Worm (Caenorhabditis elegans) whole organism, L4/young adult: ENCODE measurements around the gene gtf-2F1.

Source experiments
- W03F9.2 ChIP-seq: fragments of 150-350 bp; optimal IDR thresholded peaks from 2 replicates; lab custom pipeline; 2014; ENCODE audit warnings: missing biosample characterization, missing genetic modification characterization
- dao-5 ChIP-seq: sonication (generic microtip); optimal IDR thresholded peaks from 2 replicates; lab custom pipeline; 2016; ENCODE audit warnings: missing genotype, missing genetic modification characterization, moderate library complexity, missing compliant biosample characterization
- him-1 ChIP-seq: sonication (generic microtip); optimal IDR thresholded peaks from 2 replicates; lab custom pipeline; 2016; ENCODE audit warnings: missing genotype, missing genetic modification reagents, missing genetic modification characterization, missing compliant biosample characterization

The gtf-2F1 gene

DNA sequence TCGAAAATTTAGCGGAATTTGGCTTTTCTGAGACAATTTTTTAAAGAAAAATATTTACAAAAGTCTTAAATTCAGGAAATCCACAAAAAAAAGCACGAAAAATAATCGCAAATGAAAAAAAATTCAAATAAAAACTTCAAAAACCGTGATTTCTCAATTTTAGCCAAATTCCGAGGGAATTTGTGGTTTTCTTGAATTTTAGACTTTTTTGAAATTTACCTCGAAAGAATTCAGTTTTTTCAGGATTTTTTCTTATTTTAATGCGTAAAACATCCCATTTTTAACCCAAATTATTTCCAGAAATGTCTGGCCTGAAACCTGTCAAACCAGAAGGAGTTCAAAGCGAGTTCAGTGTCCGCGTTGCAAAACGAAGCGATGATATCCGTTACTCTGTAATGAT is at the start of gene gtf-2F1:
Gene gtf-2F1, plus strand, starts transcription at position 301 of the 400 bp plus-strand sequence.
- no peak for TF ChIP-seq dao-5
- TF ChIP-seq him-1 (tag; lab: Kevin White, UChicago): no peak
- no peak for TF ChIP-seq W03F9.2 (tag; lab: Kevin White, UChicago)

DNA sequence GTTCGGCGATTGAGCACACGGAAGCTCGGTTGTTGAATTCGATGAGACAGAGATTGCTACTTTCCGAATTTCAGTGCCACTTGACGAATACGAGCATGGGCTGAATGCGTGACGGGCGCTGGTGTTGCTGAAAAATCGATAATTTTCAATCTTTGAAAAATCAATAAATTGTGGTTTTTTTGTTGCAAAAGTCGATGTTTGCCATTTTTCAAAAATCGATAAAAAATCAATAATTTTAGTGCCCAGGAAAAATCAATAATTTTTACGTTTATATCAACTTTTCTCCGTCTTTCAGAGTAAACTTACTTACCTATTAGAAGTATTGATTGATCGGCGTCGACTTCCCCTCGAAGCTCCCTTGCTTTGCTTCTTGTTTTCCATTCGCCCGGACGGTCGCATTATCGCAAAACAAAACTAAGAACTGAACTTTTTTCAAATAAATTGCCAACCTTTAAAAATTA is 44.8 kb upstream of the gtf-2F1 start, which contains the start of gene C16A11.7:
Gene C16A11.7, minus strand, starts transcription at position 411 of the 461 bp plus-strand sequence.
- TF ChIP-seq dao-5 (no peak), him-1 (tag; lab: Kevin White, UChicago) (no peak), W03F9.2 (tag; lab: Kevin White, UChicago) (no peak)

DNA sequence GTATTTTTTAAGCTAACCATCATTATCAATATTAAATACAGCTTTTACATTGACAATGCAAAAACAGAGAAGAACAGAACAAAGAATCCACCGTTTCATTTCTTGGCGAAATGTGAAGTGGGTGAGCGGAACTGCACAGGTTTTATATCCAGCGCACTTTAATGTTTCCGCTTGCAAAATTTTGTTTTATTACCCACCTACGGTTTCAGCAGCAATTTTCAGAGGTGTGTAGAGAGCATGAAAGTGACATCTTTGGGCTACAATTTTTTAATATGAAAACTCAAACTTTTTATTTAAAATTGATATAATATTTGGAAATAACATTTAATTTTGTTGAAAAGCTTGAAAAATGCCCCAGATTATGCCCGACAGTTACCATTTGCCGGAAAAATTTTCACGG is 42.7 kb upstream of the gtf-2F1 start, which contains the start of gene clec-135:
Gene clec-135, minus strand, starts transcription at position 101 of the 400 bp plus-strand sequence.
- TF ChIP-seq W03F9.2 (tag; lab: Kevin White, UChicago) (no peak), dao-5 (no peak), him-1 (tag; lab: Kevin White, UChicago) (no peak)

DNA sequence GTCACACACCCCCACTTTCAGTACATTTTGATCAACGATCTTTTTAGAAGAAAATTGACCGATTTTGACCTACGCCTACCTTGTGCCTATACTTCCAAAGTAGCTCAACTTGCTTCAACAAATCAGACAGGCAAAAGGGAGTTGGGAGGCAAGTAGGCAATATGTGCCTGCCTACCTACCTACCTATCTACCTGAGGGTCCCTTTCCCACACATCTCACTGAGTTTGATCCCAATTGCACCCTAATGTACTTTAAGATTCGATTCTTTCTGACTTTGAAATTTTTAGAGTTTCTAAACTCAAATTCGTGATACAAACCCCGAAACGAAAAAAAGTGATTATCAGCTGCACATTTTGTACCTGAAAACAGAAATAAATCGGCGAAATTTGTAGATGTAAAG is 33.7 kb upstream of the gtf-2F1 start:
- no peak for TF ChIP-seq W03F9.2 (tag; lab: Kevin White, UChicago)
- TF ChIP-seq him-1 (tag; lab: Kevin White, UChicago): no peak
- TF ChIP-seq dao-5: no peak

DNA sequence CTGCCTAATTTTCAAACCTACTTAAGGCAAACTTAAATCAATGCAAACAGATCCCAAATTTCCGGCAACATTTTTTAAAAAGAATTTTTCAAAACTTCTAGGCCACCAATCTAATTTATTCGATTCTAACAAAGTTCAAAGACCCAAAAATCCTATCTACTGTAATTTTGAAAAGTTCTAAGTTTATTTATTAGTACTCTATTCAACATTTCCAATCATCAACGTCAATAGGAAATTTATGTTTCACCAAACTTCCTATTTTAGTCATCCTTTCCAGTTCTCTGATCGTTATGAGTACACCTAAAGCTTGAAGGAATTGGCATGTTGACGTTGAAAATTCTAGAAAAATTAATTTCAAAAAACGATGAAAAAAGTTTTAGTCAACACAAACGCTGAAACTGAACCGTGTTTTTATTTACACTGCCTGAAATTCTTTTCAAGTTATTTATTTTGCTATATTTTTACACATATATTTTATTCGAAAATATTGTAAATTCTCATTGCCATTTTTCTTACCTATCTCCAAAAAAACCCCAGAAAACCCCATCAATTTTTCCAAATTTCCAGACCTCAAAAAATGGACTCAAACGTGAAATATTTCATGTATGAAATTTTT is 25.7 kb upstream of the gtf-2F1 start, which contains the start of gene npr-42:
Gene npr-42, plus strand, starts transcription at position 566 of the 616 bp plus-strand sequence.
- TF ChIP-seq dao-5: no peak
- TF ChIP-seq him-1 (tag; lab: Kevin White, UChicago): no peak

DNA sequence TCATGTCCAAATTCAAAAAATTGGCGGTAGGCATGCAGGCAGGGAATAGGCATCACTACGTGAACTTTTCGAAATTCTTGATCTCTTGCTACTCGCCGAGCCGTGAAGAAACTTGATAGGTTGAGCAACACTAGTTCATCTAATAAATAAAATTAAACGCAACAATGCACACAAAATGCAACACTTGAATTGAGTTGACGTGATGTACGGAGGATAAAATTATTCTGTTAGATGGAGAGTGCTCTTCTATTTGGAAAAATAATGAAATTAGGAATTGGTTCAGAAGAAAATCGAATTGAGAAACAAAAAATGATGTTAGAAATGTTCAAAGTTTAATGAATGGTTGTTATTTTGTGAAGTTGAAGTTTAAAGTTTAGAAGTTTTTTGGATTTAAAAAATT is 24.5 kb upstream of the gtf-2F1 start:
- no peak for TF ChIP-seq dao-5
- TF ChIP-seq him-1 (tag; lab: Kevin White, UChicago): no peak
- TF ChIP-seq W03F9.2 (tag; lab: Kevin White, UChicago): no peak

DNA sequence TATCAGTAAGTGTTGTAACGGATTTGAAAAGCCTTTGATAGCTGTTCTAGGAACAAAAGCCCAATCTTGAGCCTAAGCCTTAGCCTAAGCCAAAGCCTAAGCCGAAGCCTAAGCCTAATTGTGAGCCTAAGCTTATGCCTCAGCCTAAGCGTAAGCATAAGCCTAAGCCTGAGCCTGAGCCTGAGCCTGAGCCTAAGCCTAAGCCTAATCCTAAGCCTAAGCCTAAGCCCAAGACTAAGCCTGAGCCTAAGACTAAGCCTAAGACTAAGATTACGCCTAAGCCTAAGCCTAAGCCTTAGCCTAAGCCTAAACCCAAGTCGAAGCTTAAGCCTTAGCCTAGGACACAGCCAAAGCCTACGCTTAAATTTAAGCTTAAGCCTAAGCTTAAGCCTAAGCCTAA is 23.8 kb upstream of the gtf-2F1 start:
- TF ChIP-seq him-1 (tag; lab: Kevin White, UChicago) (no peak), W03F9.2 (tag; lab: Kevin White, UChicago) (no peak), dao-5 (no peak)

DNA sequence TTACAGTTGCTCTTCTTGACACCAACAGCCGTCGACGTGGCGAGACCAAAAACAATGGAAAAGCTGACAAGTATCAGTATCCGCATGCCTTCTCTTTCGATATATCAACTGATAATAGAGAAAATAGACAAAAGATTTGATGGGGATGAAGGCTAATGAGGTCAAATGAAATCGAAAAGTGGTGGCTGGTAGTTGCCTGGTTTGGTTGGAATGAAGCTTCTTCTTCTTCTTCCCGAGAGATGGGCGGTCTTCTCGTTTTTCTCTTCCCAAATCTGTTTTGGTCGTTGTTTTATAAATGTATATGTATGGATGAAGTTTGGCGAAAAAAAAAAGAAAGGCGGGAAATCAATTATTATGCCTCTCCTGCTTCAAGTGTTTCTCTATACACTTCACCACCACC is 19.7 kb upstream of the gtf-2F1 start, which contains the start of gene C01F1.5:
Gene C01F1.5, minus strand, starts transcription at position 103 of the 400 bp plus-strand sequence.
- TF ChIP-seq W03F9.2 (tag; lab: Kevin White, UChicago): no peak
- TF ChIP-seq dao-5: no peak
- TF ChIP-seq him-1 (tag; lab: Kevin White, UChicago): no peak

DNA sequence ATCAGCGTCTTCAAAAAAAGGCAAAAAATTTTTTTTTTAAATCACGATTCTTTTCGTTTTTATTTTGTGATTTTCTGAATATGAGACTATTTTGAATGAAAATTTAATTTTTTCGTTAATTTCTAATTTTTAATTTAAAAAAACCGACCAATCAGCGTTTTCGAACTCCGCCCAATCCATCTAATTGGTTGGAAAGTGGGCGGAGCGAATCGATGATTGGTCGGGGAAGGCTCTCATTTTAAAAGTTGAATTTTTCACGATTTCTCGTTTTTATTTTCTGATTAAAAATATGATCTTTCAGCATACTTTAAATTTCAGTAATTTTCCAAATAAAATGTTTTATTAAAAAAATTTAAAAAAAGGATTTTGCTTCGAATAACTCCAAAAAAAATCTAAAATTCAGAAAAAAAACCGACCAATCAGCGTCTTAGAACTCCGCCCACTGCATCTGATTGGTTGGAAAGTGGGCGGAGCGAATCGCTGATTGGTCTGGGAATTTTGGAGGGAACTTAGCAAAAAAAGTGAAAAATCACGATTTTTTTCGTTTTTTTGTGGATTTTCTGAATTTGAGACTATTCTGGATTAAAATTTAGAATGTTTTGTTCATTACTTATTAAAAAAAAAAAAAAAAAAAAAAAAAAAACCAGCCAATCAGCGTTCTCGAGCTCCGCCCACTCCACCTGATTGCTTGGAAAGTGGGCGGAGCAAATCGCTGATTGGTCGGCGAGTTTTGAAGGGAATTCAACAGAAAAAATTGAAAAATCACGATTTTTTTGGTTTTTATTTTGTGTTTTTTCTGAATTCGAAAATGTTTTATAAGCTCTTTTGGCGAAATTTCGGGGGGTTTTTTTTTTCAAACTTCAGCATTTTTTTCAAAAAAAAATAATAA is 16.9 kb upstream of the gtf-2F1 start:
- TF ChIP-seq W03F9.2 (tag; lab: Kevin White, UChicago) (no peak), dao-5 (no peak), him-1 (tag; lab: Kevin White, UChicago) (no peak)

DNA sequence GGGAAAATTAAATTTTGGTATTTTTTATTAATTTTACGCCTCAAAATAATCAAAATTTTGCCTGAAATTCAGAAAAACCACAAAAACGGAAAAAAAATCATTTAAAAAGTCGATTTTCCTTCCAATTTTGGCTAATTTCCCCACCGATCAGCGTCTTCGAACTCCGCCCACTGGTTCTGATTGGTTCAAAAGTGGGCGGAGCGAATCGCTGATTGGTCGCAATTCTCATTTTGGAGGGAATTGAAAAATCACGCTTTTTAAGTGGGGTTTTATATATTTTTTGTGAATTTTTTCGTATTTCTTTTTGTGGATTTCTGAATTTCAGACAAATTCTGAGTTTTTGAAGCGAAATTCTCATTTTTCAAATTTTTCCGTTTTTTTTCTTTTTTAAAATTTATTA is 14.5 kb upstream of the gtf-2F1 start:
- TF ChIP-seq W03F9.2 (tag; lab: Kevin White, UChicago): no peak
- no peak for TF ChIP-seq him-1 (tag; lab: Kevin White, UChicago)
- no peak for TF ChIP-seq dao-5

DNA sequence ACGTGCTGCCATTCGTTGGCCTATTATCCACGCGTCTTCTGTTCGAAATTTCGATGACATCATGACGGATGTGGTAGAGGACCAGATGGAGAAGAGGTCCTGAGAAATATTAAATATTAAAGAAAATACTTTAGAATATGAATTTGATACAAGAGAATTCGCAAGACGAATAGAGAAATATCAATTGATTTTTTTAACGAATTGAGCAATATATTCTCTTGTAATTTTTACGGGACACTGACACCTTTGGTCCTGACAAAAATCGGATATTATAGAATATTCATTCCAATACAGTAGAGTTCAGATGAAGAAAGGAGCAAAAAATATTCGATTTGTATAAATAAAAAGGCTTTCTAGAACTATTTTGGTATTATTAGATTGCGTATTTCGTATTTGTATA is 13.3 kb upstream of the gtf-2F1 start, which contains the start of gene C01F1.6:
Gene C01F1.6, minus strand, starts transcription at position 101 of the 400 bp plus-strand sequence.
- no peak for TF ChIP-seq W03F9.2 (tag; lab: Kevin White, UChicago)
- TF ChIP-seq dao-5: no peak
- TF ChIP-seq him-1 (tag; lab: Kevin White, UChicago): no peak

DNA sequence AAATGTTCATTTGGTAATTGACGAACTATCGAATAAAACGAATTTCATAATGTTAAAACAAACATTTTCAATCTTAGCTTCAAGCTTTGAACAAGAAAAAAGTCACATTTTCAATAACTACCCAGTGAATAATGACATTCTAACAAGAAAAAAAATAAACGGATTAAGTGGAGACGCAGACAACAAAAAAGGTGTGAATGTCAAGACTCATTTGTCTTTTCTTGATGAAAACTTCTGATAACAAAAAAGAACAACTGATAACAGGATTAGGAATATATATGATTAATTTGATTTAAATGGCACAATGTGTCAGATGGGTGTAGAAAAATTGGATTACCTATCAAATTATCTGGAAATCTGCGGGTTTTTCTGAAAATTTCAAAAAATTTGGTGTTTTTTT is 12.8 kb upstream of the gtf-2F1 start:
- TF ChIP-seq him-1 (tag; lab: Kevin White, UChicago): no peak
- no peak for TF ChIP-seq W03F9.2 (tag; lab: Kevin White, UChicago)
- TF ChIP-seq dao-5: no peak

DNA sequence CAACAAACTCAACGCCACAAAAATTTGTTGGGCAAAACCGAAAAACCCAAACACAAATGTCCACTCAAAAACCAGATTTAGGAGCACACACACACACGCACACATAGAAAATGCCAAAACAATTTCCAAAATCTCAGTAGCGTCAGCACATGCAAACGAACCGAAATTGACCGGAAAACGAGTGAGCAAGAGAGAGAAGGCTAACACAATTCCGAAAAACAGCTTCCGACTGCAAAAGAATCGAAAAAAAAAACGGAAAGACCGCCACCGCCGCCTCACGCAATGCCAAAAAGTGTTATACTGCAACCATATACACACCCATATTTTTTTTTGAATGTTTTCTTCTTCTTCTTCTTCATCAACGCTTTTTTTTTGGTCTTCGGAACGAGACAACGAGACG is 9.6 kb upstream of the gtf-2F1 start:
- TF ChIP-seq him-1 (tag; lab: Kevin White, UChicago): no peak
- TF ChIP-seq dao-5: no peak

DNA sequence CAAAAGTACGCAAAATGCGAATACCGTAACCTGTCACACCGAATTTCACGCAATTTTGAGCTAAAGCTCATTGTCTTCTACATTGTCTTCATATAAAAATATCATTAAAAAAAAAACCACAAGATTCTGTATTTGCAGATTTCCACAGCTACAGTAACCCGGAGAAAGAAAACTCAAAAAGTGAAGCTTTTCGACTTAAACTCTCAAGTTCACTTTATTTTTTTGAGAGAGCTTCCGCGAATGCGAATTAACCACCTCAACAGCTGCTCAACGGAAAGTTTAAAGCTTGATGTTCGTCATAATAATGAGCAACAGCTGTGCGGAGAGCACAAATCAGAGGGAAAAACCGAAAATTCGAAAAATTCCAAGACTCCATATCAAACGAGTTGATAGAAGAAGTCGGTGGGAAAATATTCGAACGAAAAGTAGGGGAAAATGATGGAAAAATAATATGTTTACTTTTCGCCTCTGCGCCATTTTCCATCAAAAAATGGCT is 8.3 kb upstream of the gtf-2F1 start:
- TF ChIP-seq him-1 (tag; lab: Kevin White, UChicago) (no peak), dao-5 (no peak), W03F9.2 (tag; lab: Kevin White, UChicago) (no peak)
